Fruit fly (Drosophila melanogaster) whole organism, embryonic: ENCODE results near the gene Sodh1.

Source experiments
- Abd-B ChIP-seq: fragments of 200-800 bp; sonication (Bioruptor generic); optimal IDR thresholded peaks from 2 replicates; lab custom pipeline; 2018; ENCODE audit warnings: missing biosample characterization, mild to moderate bottlenecking, missing genetic modification characterization, moderate library complexity
- Atf-2 ChIP-seq: fragments of 200-800 bp; sonication (Bioruptor generic); optimal IDR thresholded peaks from 2 replicates; lab custom pipeline; 2016; ENCODE audit warnings: missing biosample characterization, missing genetic modification characterization
- Awh ChIP-seq: fragments of 200-800 bp; sonication (Bioruptor generic); IDR thresholded peaks from 2 replicates; pipeline ENCODE4, ENCODE4 v1.3.6; 2022; ENCODE audit warnings: missing biosample characterization, missing genetic modification characterization
- CG11695 ChIP-seq: fragments of 200-800 bp; sonication (Bioruptor generic); IDR thresholded peaks from 3 replicates; pipeline ENCODE4 v1.3.6; 2022; ENCODE audit warnings: missing biosample characterization, missing genetic modification characterization
- CG1233 ChIP-seq: fragments of 200-800 bp; sonication (Bioruptor generic); optimal IDR thresholded peaks from 4 replicates; lab custom pipeline; 2018; ENCODE audit warnings: missing biosample characterization, mild to moderate bottlenecking, missing genetic modification characterization
- CG13123 ChIP-seq: fragments of 200-800 bp; sonication (Bioruptor generic); optimal IDR thresholded peaks from 2 replicates; lab custom pipeline; 2016; ENCODE audit warnings: missing biosample characterization, missing genetic modification characterization
- CG13287 ChIP-seq: fragments of 200-800 bp; sonication (Bioruptor generic); IDR thresholded peaks from 2 replicates; pipeline ENCODE4 v1.3.6; 2022; ENCODE audit warnings: missing biosample characterization, missing genetic modification characterization; ENCODE audit not compliant: partially characterized antibody
- CG13894 ChIP-seq: fragments of 200-800 bp; sonication (Bioruptor generic); optimal IDR thresholded peaks from 3 replicates; lab custom pipeline; 2018; ENCODE audit warnings: missing biosample characterization, mild to moderate bottlenecking, missing genetic modification characterization, moderate library complexity
- CG15479 ChIP-seq: fragments of 200-800 bp; sonication (Bioruptor generic); optimal IDR thresholded peaks from 3 replicates; lab custom pipeline; 2019; ENCODE audit warnings: missing biosample characterization, mild to moderate bottlenecking, missing genetic modification characterization, moderate library complexity
- CG15514 ChIP-seq: fragments of 200-800 bp; sonication (Bioruptor generic); optimal IDR thresholded peaks from 3 replicates; lab custom pipeline; 2017; ENCODE audit warnings: missing biosample characterization, missing genetic modification characterization, mild to moderate bottlenecking, moderate library complexity, missing genetic modification reagents
- CG15696 ChIP-seq: fragments of 200-800 bp; sonication (Bioruptor generic); optimal IDR thresholded peaks from 2 replicates; lab custom pipeline; 2019; ENCODE audit warnings: missing biosample characterization, mild to moderate bottlenecking, missing genetic modification characterization, moderate library complexity
- CG17612 ChIP-seq: fragments of 200-800 bp; sonication (Bioruptor generic); IDR thresholded peaks from 2 replicates; pipeline ENCODE4 v1.3.6; 2022; ENCODE audit warnings: missing biosample characterization, missing genetic modification characterization
- CG2202 ChIP-seq: fragments of 200-800 bp; sonication (Bioruptor generic); optimal IDR thresholded peaks from 2 replicates; lab custom pipeline; 2018; ENCODE audit warnings: missing biosample characterization, mild to moderate bottlenecking, missing genetic modification characterization
- CG33557 ChIP-seq: fragments of 200-800 bp; sonication (Bioruptor generic); optimal IDR thresholded peaks from 2 replicates; lab custom pipeline; 2019; ENCODE audit warnings: missing biosample characterization, mild to moderate bottlenecking, missing genetic modification characterization, moderate library complexity
- CG3838 ChIP-seq: fragments of 200-800 bp; sonication (Bioruptor generic); optimal IDR thresholded peaks from 3 replicates; lab custom pipeline; 2016; ENCODE audit warnings: missing biosample characterization, missing genetic modification characterization
- CG3847 ChIP-seq: fragments of 200-800 bp; sonication (Bioruptor generic); IDR thresholded peaks from 2 replicates; pipeline ENCODE4 v1.3.6; 2022; ENCODE audit warnings: missing biosample characterization, missing genetic modification characterization
- CG42726 ChIP-seq: fragments of 200-800 bp; sonication (Bioruptor generic); IDR thresholded peaks from 2 replicates; pipeline ENCODE4 v1.3.6; 2022; ENCODE audit warnings: missing biosample characterization, missing genetic modification characterization; ENCODE audit not compliant: partially characterized antibody
- CG5953 ChIP-seq: fragments of 200-800 bp; sonication (Bioruptor generic); IDR thresholded peaks from 2 replicates; pipeline ENCODE4 v1.3.6; 2022; ENCODE audit warnings: missing biosample characterization, missing genetic modification characterization
- CG6254 ChIP-seq: fragments of 200-800 bp; sonication (Bioruptor generic); optimal IDR thresholded peaks from 3 replicates; lab custom pipeline; 2017; ENCODE audit warnings: mild to moderate bottlenecking, missing biosample characterization, missing genetic modification reagents, missing genetic modification characterization
- CG6791 ChIP-seq: fragments of 200-800 bp; sonication (Bioruptor generic); IDR thresholded peaks from 3 replicates; pipeline ENCODE4 v1.3.6; 2022; ENCODE audit warnings: missing biosample characterization, missing genetic modification characterization; ENCODE audit not compliant: partially characterized antibody
- CG7357 ChIP-seq: fragments of 200-800 bp; sonication (Bioruptor generic); IDR thresholded peaks from 3 replicates; pipeline ENCODE4 v1.3.6; 2022; ENCODE audit warnings: missing biosample characterization, missing genetic modification characterization
- CG7786 ChIP-seq: fragments of 200-800 bp; sonication (Bioruptor generic); optimal IDR thresholded peaks from 2 replicates; lab custom pipeline; 2016; ENCODE audit warnings: missing biosample characterization, missing genetic modification characterization
- CG7928 ChIP-seq: fragments of 200-800 bp; sonication (Bioruptor generic); optimal IDR thresholded peaks from 2 replicates; lab custom pipeline; 2017; ENCODE audit warnings: missing biosample characterization, mild to moderate bottlenecking, missing genetic modification characterization
- CG8388 ChIP-seq: fragments of 200-800 bp; sonication (Bioruptor generic); optimal IDR thresholded peaks from 2 replicates; lab custom pipeline; 2019; ENCODE audit warnings: missing biosample characterization, mild to moderate bottlenecking, missing genetic modification characterization, moderate library complexity
- Chrac-16 ChIP-seq: fragments of 200-800 bp; sonication (Bioruptor generic); optimal IDR thresholded peaks from 3 replicates; lab custom pipeline; 2016; ENCODE audit warnings: missing biosample characterization, missing genetic modification characterization
- H2.0 ChIP-seq: fragments of 200-800 bp; sonication (Bioruptor generic); IDR thresholded peaks from 2 replicates; pipeline ENCODE4 v1.3.6; 2022; ENCODE audit warnings: missing biosample characterization, missing genetic modification characterization
- Hr39 ChIP-seq: fragments of >200 bp; optimal IDR thresholded peaks from 2 replicates; lab custom pipeline; 2017
- Hsf ChIP-seq: fragments of 200-800 bp; sonication (Bioruptor generic); optimal IDR thresholded peaks from 3 replicates; lab custom pipeline; 2016; ENCODE audit warnings: missing biosample characterization, missing genetic modification characterization
- NC2β ChIP-seq: fragments of 200-800 bp; sonication (Bioruptor generic); optimal IDR thresholded peaks from 2 replicates; lab custom pipeline; 2016; ENCODE audit warnings: missing biosample characterization, missing genetic modification characterization
- Oli ChIP-seq: fragments of 200-800 bp; sonication (Bioruptor generic); optimal IDR thresholded peaks from 2 replicates; lab custom pipeline; 2018; ENCODE audit warnings: missing biosample characterization, mild to moderate bottlenecking, missing genetic modification characterization, moderate library complexity
- Six4 ChIP-seq: fragments of 200-800 bp; sonication (Bioruptor generic); optimal IDR thresholded peaks from 2 replicates; lab custom pipeline; 2016; ENCODE audit warnings: missing biosample characterization, missing genetic modification characterization
- Xbp1 ChIP-seq: fragments of 200-800 bp; sonication (Bioruptor generic); optimal IDR thresholded peaks from 3 replicates; lab custom pipeline; 2016; ENCODE audit warnings: missing biosample characterization, mild to moderate bottlenecking, missing genetic modification characterization
- Xrp1 ChIP-seq: fragments of 200-800 bp; sonication (Bioruptor generic); IDR thresholded peaks from 2 replicates; pipeline ENCODE4 v1.3.6; 2022; ENCODE audit warnings: missing biosample characterization, missing genetic modification characterization
- bsh ChIP-seq, 2 experiments: fragments of 200-800 bp; sonication (Bioruptor generic); optimal IDR thresholded peaks; 2 replicates each; lab custom pipeline; 2017 to 2018; ENCODE audit warnings: mild to moderate bottlenecking in 2 of 2, missing biosample characterization in 2 of 2, missing genetic modification characterization in 2 of 2, moderate library complexity in 1 of 2
- cwo ChIP-seq: fragments of 200-800 bp; sonication (Bioruptor generic); optimal IDR thresholded peaks from 3 replicates; lab custom pipeline; 2017; ENCODE audit warnings: missing biosample characterization, missing genetic modification characterization, mild to moderate bottlenecking, moderate library complexity, missing genetic modification reagents
- disco-r ChIP-seq: fragments of 200-800 bp; sonication (Bioruptor generic); optimal IDR thresholded peaks from 2 replicates; lab custom pipeline; 2016; ENCODE audit warnings: missing biosample characterization, missing genetic modification characterization
- dm ChIP-seq: fragments of 200-800 bp; sonication (Bioruptor generic); optimal IDR thresholded peaks from 3 replicates; lab custom pipeline; 2016; ENCODE audit warnings: missing biosample characterization, missing genetic modification characterization
- hth ChIP-seq: fragments of >200 bp; optimal IDR thresholded peaks from 2 replicates; lab custom pipeline; 2017; ENCODE audit warnings: inconsistent platforms
- inv ChIP-seq: fragments of 200-800 bp; sonication (Bioruptor generic); IDR thresholded peaks from 2 replicates; pipeline ENCODE4 v1.3.6; 2022; ENCODE audit warnings: missing biosample characterization, missing genetic modification characterization; ENCODE audit not compliant: partially characterized antibody
- oc ChIP-seq: fragments of 200-800 bp; sonication (Bioruptor generic); optimal IDR thresholded peaks from 2 replicates; lab custom pipeline; 2018; ENCODE audit warnings: missing biosample characterization, mild to moderate bottlenecking, missing genetic modification characterization, moderate library complexity
- org-1 ChIP-seq: fragments of 200-800 bp; sonication (Bioruptor generic); optimal IDR thresholded peaks from 2 replicates; lab custom pipeline; 2017; ENCODE audit warnings: missing biosample characterization, missing genetic modification characterization
- pb ChIP-seq: fragments of 200-800 bp; sonication (Bioruptor generic); optimal IDR thresholded peaks from 3 replicates; lab custom pipeline; 2016; ENCODE audit warnings: missing biosample characterization, missing genetic modification characterization
- pnt ChIP-seq: fragments of 200-800 bp; sonication (Bioruptor generic); optimal IDR thresholded peaks from 3 replicates; lab custom pipeline; 2016; ENCODE audit warnings: missing biosample characterization, missing genetic modification characterization
- sc ChIP-seq, 3 experiments: fragments of >200 bp in 2 of 3; fragments of 200-800 bp in 1 of 3; sonication (Bioruptor generic) in 1 of 3; optimal IDR thresholded peaks; 2 replicates in 2 of 3; 3 replicates in 1 of 3; lab custom pipeline; 2017; ENCODE audit warnings: mild to moderate bottlenecking in 1 of 3, missing biosample characterization in 1 of 3, missing genetic modification characterization in 1 of 3, missing genetic modification reagents in 1 of 3
- schlank ChIP-seq: fragments of 200-800 bp; sonication (Bioruptor generic); optimal IDR thresholded peaks from 2 replicates; lab custom pipeline; 2018; ENCODE audit warnings: missing biosample characterization, mild to moderate bottlenecking, missing genetic modification characterization
- sens-2 ChIP-seq: fragments of 200-800 bp; sonication (Bioruptor generic); IDR thresholded peaks from 2 replicates; pipeline ENCODE4 v1.3.6; 2022; ENCODE audit warnings: missing biosample characterization, missing genetic modification characterization
- sima ChIP-seq: fragments of 200-800 bp; sonication (Bioruptor generic); optimal IDR thresholded peaks from 2 replicates; lab custom pipeline; 2016; ENCODE audit warnings: missing biosample characterization, missing genetic modification characterization
- sisA ChIP-seq: fragments of 200-800 bp; sonication (Bioruptor generic); IDR thresholded peaks from 2 replicates; pipeline ENCODE4 v1.3.6; 2022; ENCODE audit warnings: missing biosample characterization, missing genetic modification characterization
- slbo ChIP-seq: fragments of 200-800 bp; sonication (Bioruptor generic); IDR thresholded peaks from 2 replicates; pipeline ENCODE4 v1.3.6; 2022; ENCODE audit warnings: missing biosample characterization, missing genetic modification characterization
- stc ChIP-seq: fragments of 200-800 bp; sonication (Bioruptor generic); IDR thresholded peaks from 2 replicates; pipeline ENCODE4 v1.3.6; 2022; ENCODE audit warnings: missing biosample characterization, missing genetic modification characterization
- wek ChIP-seq: fragments of 200-800 bp; sonication (Bioruptor generic); optimal IDR thresholded peaks from 3 replicates; lab custom pipeline; 2018; ENCODE audit warnings: missing biosample characterization, mild to moderate bottlenecking, missing genetic modification characterization, moderate library complexity

The Sodh1 gene

dm6 chr3R:7075712-7076183 is 23.6 kb downstream of the Sodh1 start (continued):
- TF ChIP-seq CG13123 (GFP tag; lab: Kevin White, UChicago) = peak; percentile 75
- peak; percentile 82 for TF ChIP-seq dm (GFP tag; lab: Kevin White, UChicago)
- peak; percentile 65 for TF ChIP-seq CG33557 (GFP tag; lab: Kevin White, UChicago)
- TF ChIP-seq stc (GFP tag; lab: Robert Waterston, UW) = no peak
- TF ChIP-seq Xbp1 (GFP tag; lab: Kevin White, UChicago) = peak; percentile 92
- no peak for TF ChIP-seq sisA (GFP tag; lab: Robert Waterston, UW)
- no peak for TF ChIP-seq Xrp1
- TF ChIP-seq CG13894 (tag; lab: Kevin White, UChicago) = peak; percentile 87
- TF ChIP-seq CG15479 (GFP tag; lab: Kevin White, UChicago) = no peak
- TF ChIP-seq sens-2 = no peak
- peak; percentile 81 for TF ChIP-seq CG15514 (GFP tag; lab: Kevin White, UChicago)
- no peak for TF ChIP-seq CG5953 (GFP tag; lab: Robert Waterston, UW)
- peak; percentile 92 for TF ChIP-seq CG7786 (GFP tag; lab: Kevin White, UChicago)
- TF ChIP-seq cwo (GFP tag; lab: Kevin White, UChicago) = peak; percentile 88
- TF ChIP-seq CG3847 = no peak
- no peak for TF ChIP-seq CG42726 (GFP tag; lab: Robert Waterston, UW)
- peak; percentile 59; the same call in 2 of the 3 replicates for TF ChIP-seq CG7357
- TF ChIP-seq schlank (tag; lab: Kevin White, UChicago) = peak; percentile 64
- TF ChIP-seq Hsf = peak; percentile 91
- TF ChIP-seq CG7928 = peak; percentile 65
- TF ChIP-seq H2.0 = no peak
- TF ChIP-seq inv = no peak
- TF ChIP-seq Six4 = peak; percentile 89
- TF ChIP-seq CG13287 = no peak
- peak; percentile 88 for TF ChIP-seq Chrac-16 (GFP tag; lab: Kevin White, UChicago)
- peak; percentile 86 for TF ChIP-seq NC2β (GFP tag; lab: Kevin White, UChicago)
- TF ChIP-seq pnt (GFP tag; lab: Kevin White, UChicago) = peak; percentile 73
- peak; percentile 22 for TF ChIP-seq wek (GFP tag; lab: Kevin White, UChicago)
- TF ChIP-seq CG17612 (GFP tag; lab: Robert Waterston, UW) = no peak
- TF ChIP-seq Oli (tag; lab: Kevin White, UChicago) = peak; percentile 90
- TF ChIP-seq Awh = no peak
- peak; percentile 84 for TF ChIP-seq CG8388 (GFP tag; lab: Kevin White, UChicago)
- TF ChIP-seq CG15696 = peak; percentile 82
- TF ChIP-seq sc (optimal IDR thresholded peaks at IDR 0.05; lab: Kevin White, UChicago) = no peak
- TF ChIP-seq sc (GFP tag; optimal IDR thresholded peaks at IDR 0.05; lab: Kevin White, UChicago) = peak; percentile 81
- TF ChIP-seq hth = no peak
- no peak for TF ChIP-seq slbo
- peak; percentile 86 for TF ChIP-seq Atf-2 (GFP tag; lab: Kevin White, UChicago)
- peak; percentile 85 for TF ChIP-seq pb (GFP tag; lab: Kevin White, UChicago)
- peak; percentile 87 for TF ChIP-seq oc
- no peak for TF ChIP-seq CG6791 (GFP tag; lab: Robert Waterston, UW)
- TF ChIP-seq sima (GFP tag; lab: Kevin White, UChicago) = peak; percentile 3
- peak; percentile 80 for TF ChIP-seq CG6254 (GFP tag; lab: Kevin White, UChicago)
- peak; percentile 63 to 93 for TF ChIP-seq bsh (GFP tag; optimal IDR thresholded peaks at IDR 0.05; lab: Kevin White, UChicago)
- TF ChIP-seq CG11695 = no peak
- peak; percentile 66 for TF ChIP-seq CG3838 (GFP tag; lab: Kevin White, UChicago)
- TF ChIP-seq org-1 (GFP tag; lab: Kevin White, UChicago) = peak; percentile 80
- peak; percentile 67 for TF ChIP-seq CG2202 (tag; lab: Kevin White, UChicago)
- peak; percentile 86 for TF ChIP-seq CG1233 (GFP tag; lab: Kevin White, UChicago)
- TF ChIP-seq disco-r (GFP tag; lab: Kevin White, UChicago) = peak; percentile 58
- no peak for TF ChIP-seq Hr39 (lab: Kevin White, UChicago)
- TF ChIP-seq Abd-B (GFP tag; lab: Kevin White, UChicago) = peak; percentile 85
